Worm (Caenorhabditis elegans) whole organism, young adult: Measurements from ENCODE around the gene srh-233.
"Not testable (repeated sequence)": the region's sequence is repeated elsewhere in the genome, so short reads cannot be mapped to it uniquely, and the experiment has no call there.

Source experiments
- B0336.3 ChIP-seq: fragments of 200-800 bp; sonication (Bioruptor generic); IDR thresholded peaks from 2 replicates; pipeline ENCODE4 v1.3.6; 2022; ENCODE audit warnings: missing genetic modification characterization, missing compliant biosample characterization
- D2030.7 ChIP-seq: fragments of 200-800 bp; sonication (Bioruptor generic); IDR thresholded peaks from 2 replicates; pipeline ENCODE4 v1.3.6; 2022; ENCODE audit warnings: missing genetic modification reagents, missing genetic modification characterization, missing compliant biosample characterization
- F37B4.10 ChIP-seq: fragments of 200-800 bp; sonication (Bioruptor generic); IDR thresholded peaks from 2 replicates; pipeline ENCODE4 v1.3.6; 2022; ENCODE audit warnings: missing genetic modification characterization, missing compliant biosample characterization
- F49E8.2 ChIP-seq: sonication (generic microtip); optimal IDR thresholded peaks from 3 replicates; lab custom pipeline; 2017; ENCODE audit warnings: missing genetic modification characterization, mild to moderate bottlenecking, missing compliant biosample characterization, antibody characterized with exemption, moderate library complexity; ENCODE audit not compliant: insufficient read depth
- Y53G8AR.9 ChIP-seq: fragments of 200-800 bp; sonication (Bioruptor generic); conservative IDR thresholded peaks from 2 replicates; pipeline ENCODE4 v1.3.6; 2022; ENCODE audit warnings: missing genetic modification reagents, missing genetic modification characterization, missing compliant biosample characterization
- Y79H2A.3 ChIP-seq: fragments of 200-800 bp; sonication (Bioruptor generic); conservative IDR thresholded peaks from 2 replicates; pipeline ENCODE4 v1.3.6; 2022; ENCODE audit warnings: missing genetic modification reagents, missing genetic modification characterization, missing compliant biosample characterization
- Y95B8A.8 ChIP-seq: fragments of 200-800 bp; sonication (Bioruptor generic); IDR thresholded peaks from 2 replicates; pipeline ENCODE4 v1.3.6; 2022; ENCODE audit warnings: missing genetic modification reagents, missing genetic modification characterization, missing compliant biosample characterization
- attf-3 ChIP-seq: fragments of 200-800 bp; sonication (Bioruptor generic); conservative IDR thresholded peaks from 2 replicates; pipeline ENCODE4 v1.3.6; 2022; ENCODE audit warnings: missing genetic modification reagents, missing genetic modification characterization, missing compliant biosample characterization
- attf-6 ChIP-seq: fragments of 200-800 bp; sonication (Bioruptor generic); IDR thresholded peaks from 2 replicates; pipeline ENCODE4 v1.3.6; 2022; ENCODE audit warnings: missing genetic modification reagents, missing genetic modification characterization, missing compliant biosample characterization
- bed-2 ChIP-seq: fragments of 200-800 bp; sonication (Bioruptor generic); IDR thresholded peaks from 2 replicates; pipeline ENCODE4 v1.3.6; 2022; ENCODE audit warnings: missing genetic modification reagents, missing genetic modification characterization, missing compliant biosample characterization
- cebp-1 ChIP-seq, 2 experiments: fragments of 200-800 bp in 1 of 2; sonication (Bioruptor generic) in 1 of 2; sonication (generic microtip) in 1 of 2; IDR thresholded peaks in 1 of 2; optimal IDR thresholded peaks in 1 of 2; 2 replicates each; pipeline versions ENCODE4 v1.3.6 to Lab custom; 2017 to 2022; ENCODE audit warnings: missing compliant biosample characterization in 2 of 2, missing genetic modification characterization in 2 of 2, mild to moderate bottlenecking in 1 of 2, missing genetic modification reagents in 1 of 2, moderate library complexity in 1 of 2
- ceh-100 ChIP-seq: fragments of 200-800 bp; sonication (Bioruptor generic); IDR thresholded peaks from 2 replicates; pipeline ENCODE4 v1.3.6; 2022; ENCODE audit warnings: missing genetic modification reagents, missing genetic modification characterization, missing compliant biosample characterization
- dox-1 ChIP-seq: fragments of 200-800 bp; sonication (Bioruptor generic); IDR thresholded peaks from 2 replicates; pipeline ENCODE4 v1.3.6; 2022; ENCODE audit warnings: missing genetic modification reagents, missing genetic modification characterization, missing compliant biosample characterization
- egl-44 ChIP-seq: fragments of 200-800 bp; sonication (Bioruptor generic); IDR thresholded peaks from 2 replicates; pipeline ENCODE4 v1.3.6; 2022; ENCODE audit warnings: missing genetic modification reagents, missing genetic modification characterization, missing compliant biosample characterization
- ekl-4 ChIP-seq: fragments of 200-800 bp; sonication (Bioruptor generic); IDR thresholded peaks from 2 replicates; pipeline ENCODE4 v1.3.6; 2022; ENCODE audit warnings: missing genetic modification reagents, missing genetic modification characterization, missing compliant biosample characterization
- hmg-1.2 ChIP-seq: fragments of 200-800 bp; sonication (Bioruptor generic); IDR thresholded peaks from 2 replicates; pipeline ENCODE4 v1.3.6; 2022; ENCODE audit warnings: missing genetic modification reagents, missing genetic modification characterization, missing compliant biosample characterization
- lin-26 ChIP-seq: fragments of 200-800 bp; sonication (Bioruptor generic); IDR thresholded peaks from 2 replicates; pipeline ENCODE4 v1.3.6; 2022; ENCODE audit warnings: missing genetic modification reagents, missing genetic modification characterization, missing compliant biosample characterization
- lsl-1 ChIP-seq: fragments of 200-800 bp; sonication (Bioruptor generic); optimal IDR thresholded peaks from 2 replicates; lab custom pipeline; 2018; ENCODE audit warnings: mild to moderate bottlenecking, missing genetic modification characterization, moderate library complexity, missing compliant biosample characterization
- madf-3 ChIP-seq: fragments of 200-800 bp; sonication (Bioruptor generic); IDR thresholded peaks from 2 replicates; pipeline ENCODE4 v1.3.6; 2022; ENCODE audit warnings: missing genetic modification reagents, missing genetic modification characterization, missing compliant biosample characterization
- madf-6 ChIP-seq: fragments of 200-800 bp; sonication (Bioruptor generic); IDR thresholded peaks from 2 replicates; pipeline ENCODE4 v1.3.6; 2022; ENCODE audit warnings: missing genetic modification reagents, missing genetic modification characterization, missing compliant biosample characterization
- mcd-1 ChIP-seq: fragments of 200-800 bp; sonication (Bioruptor generic); IDR thresholded peaks from 2 replicates; pipeline ENCODE4 v1.3.6; 2022; ENCODE audit warnings: missing genetic modification reagents, missing genetic modification characterization, missing compliant biosample characterization
- nfyb-1 ChIP-seq: fragments of 200-800 bp; sonication (Bioruptor generic); IDR thresholded peaks from 2 replicates; pipeline ENCODE4 v1.3.6; 2022; ENCODE audit warnings: missing genetic modification reagents, missing genetic modification characterization, missing compliant biosample characterization
- pbrm-1 ChIP-seq: fragments of 200-800 bp; sonication (Bioruptor generic); IDR thresholded peaks from 2 replicates; pipeline ENCODE4 v1.3.6; 2022; ENCODE audit warnings: missing genetic modification reagents, missing genetic modification characterization, missing compliant biosample characterization
- rcor-1 ChIP-seq: fragments of 200-800 bp; sonication (Bioruptor generic); IDR thresholded peaks from 2 replicates; pipeline ENCODE4 v1.3.6; 2022; ENCODE audit warnings: missing genetic modification reagents, missing genetic modification characterization, missing compliant biosample characterization
- rpc-1 ChIP-seq, 2 experiments: fragments of 150-350 bp in 1 of 2; sonication (generic microtip) in 1 of 2; optimal IDR thresholded peaks; 2 replicates each; lab custom pipeline; 2014 to 2018; ENCODE audit warnings: missing biosample characterization in 1 of 2, missing genetic modification characterization in 1 of 2, missing genetic modification reagents in 1 of 2, missing genotype in 1 of 2
- snpc-1.1 ChIP-seq: sonication (generic microtip); optimal IDR thresholded peaks from 2 replicates; lab custom pipeline; 2017; ENCODE audit warnings: missing genetic modification characterization, mild to moderate bottlenecking, missing compliant biosample characterization, antibody characterized with exemption, moderate library complexity, missing genotype, missing genetic modification reagents; ENCODE audit not compliant: insufficient read depth
- snpc-1.3 ChIP-seq: sonication (generic microtip); optimal IDR thresholded peaks from 2 replicates; lab custom pipeline; 2017; ENCODE audit warnings: missing genetic modification characterization, mild to moderate bottlenecking, missing compliant biosample characterization, antibody characterized with exemption, moderate library complexity, missing genotype, missing genetic modification reagents; ENCODE audit not compliant: insufficient read depth
- snpc-3.4 ChIP-seq: sonication (generic microtip); optimal IDR thresholded peaks from 2 replicates; lab custom pipeline; 2017; ENCODE audit warnings: missing genetic modification characterization, mild to moderate bottlenecking, missing compliant biosample characterization, antibody characterized with exemption, moderate library complexity, missing genotype, missing genetic modification reagents
- snpc-4 ChIP-seq, 5 experiments: fragments of 150-350 bp in 1 of 5; sonication (generic microtip) in 4 of 5; optimal IDR thresholded peaks; 2 replicates each; lab custom pipeline; 2014 to 2018; ENCODE audit warnings: missing genetic modification characterization in 5 of 5, missing biosample characterization in 3 of 5, antibody characterized with exemption in 2 of 5, mild to moderate bottlenecking in 2 of 5, missing compliant biosample characterization in 2 of 5, missing genotype in 2 of 5, moderate library complexity in 2 of 5, missing genetic modification reagents in 1 of 5
- tbp1 ChIP-seq: fragments of 200-800 bp; sonication (Bioruptor generic); optimal IDR thresholded peaks from 2 replicates; lab custom pipeline; 2018; ENCODE audit warnings: mild to moderate bottlenecking, missing genetic modification characterization, missing compliant biosample characterization
- unc-62 ChIP-seq: fragments of 150-350 bp; optimal IDR thresholded peaks from 2 replicates; lab custom pipeline; 2014; ENCODE audit warnings: missing biosample characterization, missing genetic modification reagents, missing genetic modification characterization
- ztf-18 ChIP-seq: sonication (generic microtip); optimal IDR thresholded peaks from 2 replicates; lab custom pipeline; 2016; ENCODE audit warnings: missing genotype, mild to moderate bottlenecking, missing genetic modification characterization, missing compliant biosample characterization
- ztf-28 ChIP-seq: fragments of 200-800 bp; sonication (Bioruptor generic); IDR thresholded peaks from 2 replicates; pipeline ENCODE4 v1.3.6; 2022; ENCODE audit warnings: missing genetic modification reagents, missing genetic modification characterization, missing compliant biosample characterization
- ztf-6 ChIP-seq: fragments of 200-800 bp; sonication (Bioruptor generic); IDR thresholded peaks from 2 replicates; pipeline ENCODE4 v1.3.6; 2022; ENCODE audit warnings: missing genetic modification reagents, missing genetic modification characterization, missing compliant biosample characterization

Gene srh-233

ce11 chrV:20087635-20088034 lies 38.5 kb downstream of the srh-233 start, which contains the start of gene fre-1:
fre-1 (minus strand) TSS chrV:20087735.
- TF ChIP-seq F49E8.2 (tag; lab: Kevin White, UChicago) (no peak), hmg-1.2 (GFP tag; lab: Robert Waterston, UW) (no peak), egl-44 (GFP tag; lab: Robert Waterston, UW) (no peak), rpc-1 (optimal IDR thresholded peaks at IDR 0.05; lab: Kevin White, UChicago) (no peak), rpc-1 (tag; optimal IDR thresholded peaks at IDR 0.05; lab: Kevin White, UChicago) (no peak), unc-62 (GFP tag; lab: Kevin White, UChicago) (no peak), madf-3 (GFP tag; lab: Robert Waterston, UW) (no peak), Y79H2A.3 (GFP tag; lab: Robert Waterston, UW) (no peak), ztf-18 (tag; lab: Kevin White, UChicago) (no peak), ztf-6 (GFP tag; lab: Robert Waterston, UW) (no peak), lsl-1 (no peak)

- peak; percentile 77 for TF ChIP-seq hmg-1.2 (GFP tag; lab: Robert Waterston, UW)
- TF ChIP-seq D2030.7 (GFP tag; lab: Robert Waterston, UW) = peak; percentile 99
- TF ChIP-seq F49E8.2 (tag; lab: Kevin White, UChicago) = peak; percentile 30
- peak; percentile 67; the same call in 1 of the 2 replicates for TF ChIP-seq ekl-4 (GFP tag; lab: Robert Waterston, UW)
- TF ChIP-seq ztf-28 (GFP tag; lab: Robert Waterston, UW) = peak; percentile 60; the same call in 1 of the 2 replicates
- TF ChIP-seq nfyb-1 (GFP tag; lab: Robert Waterston, UW) = 0 out of 2 replicates have a peak, but pooled peaks have one; percentile 32
- peak; percentile 44; the same call in 1 of the 2 replicates for TF ChIP-seq attf-3 (GFP tag; lab: Robert Waterston, UW)
- peak; percentile 55; the same call in 1 of the 2 replicates for TF ChIP-seq B0336.3
- not testable (repeated sequence) for TF ChIP-seq cebp-1 (GFP tag; IDR thresholded peaks at IDR 0.05; lab: Robert Waterston, UW)
- peak; percentile 14 for TF ChIP-seq cebp-1 (tag; optimal IDR thresholded peaks at IDR 0.05; lab: Kevin White, UChicago)
- TF ChIP-seq attf-6 (GFP tag; lab: Robert Waterston, UW) = peak; percentile 84
- TF ChIP-seq rcor-1 (GFP tag; lab: Robert Waterston, UW) = peak; percentile 63
- peak; percentile 72 for TF ChIP-seq Y95B8A.8 (GFP tag; lab: Robert Waterston, UW)
- peak; percentile 47 for TF ChIP-seq ceh-100
- 0 out of 2 replicates have a peak, but pooled peaks have one; percentile 14 for TF ChIP-seq Y79H2A.3 (GFP tag; lab: Robert Waterston, UW)
- TF ChIP-seq Y53G8AR.9 = peak; percentile 70; the same call in 1 of the 2 replicates
- TF ChIP-seq snpc-4 (GFP tag; optimal IDR thresholded peaks at IDR 0.05; lab: Kevin White, UChicago) = peak; percentile 88
- peak; percentile 56 to 95 (median 90) for TF ChIP-seq snpc-4 (tag; optimal IDR thresholded peaks at IDR 0.05; lab: Kevin White, UChicago)
- peak; percentile 47; the same call in 1 of the 2 replicates for TF ChIP-seq mcd-1 (GFP tag; lab: Robert Waterston, UW)
- TF ChIP-seq tbp1 = peak; percentile 66
- peak; percentile 78 for TF ChIP-seq madf-6
- peak; percentile 48 for TF ChIP-seq snpc-1.3 (tag; lab: Kevin White, UChicago)
- peak; percentile 88 for TF ChIP-seq dox-1
- TF ChIP-seq bed-2 = 0 out of 2 replicates have a peak, but pooled peaks have one; percentile 8
- TF ChIP-seq lsl-1 = peak; percentile 49
- TF ChIP-seq pbrm-1 = peak; percentile 93
- peak; percentile 50 for TF ChIP-seq snpc-3.4 (tag; lab: Kevin White, UChicago)
- TF ChIP-seq lin-26 (GFP tag; lab: Robert Waterston, UW) = peak; percentile 17; the same call in 1 of the 2 replicates
- 0 out of 2 replicates have a peak, but pooled peaks have one; percentile 58 for TF ChIP-seq F37B4.10 (GFP tag; lab: Robert Waterston, UW)
- peak; percentile 91 for TF ChIP-seq snpc-1.1 (tag; lab: Kevin White, UChicago)
- TF ChIP-seq, all 124 proteins: peak for 28; not testable (repeated sequence) for 96
Observed at ce11 chrV:20088340-20088739, 39.2 kb downstream of the srh-233 start.
